Worm (Caenorhabditis elegans) whole organism, mixed stage, embryonic: ENCODE data around the gene Y53G8AM.6.
A peak's percentile ranks its signal among the peaks of the same experiment; 100 is the strongest.

Experiments
- M03D4.4 ChIP-seq: sonication (generic microtip); optimal IDR thresholded peaks from 2 replicates; lab custom pipeline; 2017; ENCODE audit warnings: mild to moderate bottlenecking, missing genetic modification characterization, missing compliant biosample characterization
- bed-3 ChIP-seq: fragments of 200-800 bp; sonication (Bioruptor generic); optimal IDR thresholded peaks from 3 replicates; lab custom pipeline; 2018; ENCODE audit warnings: mild to moderate bottlenecking, missing genetic modification characterization, moderate library complexity, missing compliant biosample characterization
- blmp-1 ChIP-seq: fragments of 150-350 bp; optimal IDR thresholded peaks from 2 replicates; lab custom pipeline; 2014; ENCODE audit warnings: missing biosample characterization, missing genetic modification characterization
- ceh-39 ChIP-seq: fragments of 150-350 bp; optimal IDR thresholded peaks from 2 replicates; lab custom pipeline; 2014; ENCODE audit warnings: missing biosample characterization, missing genetic modification characterization
- ceh-43 ChIP-seq: fragments of 200-800 bp; sonication (Bioruptor generic); optimal IDR thresholded peaks from 2 replicates; lab custom pipeline; 2018; ENCODE audit warnings: mild to moderate bottlenecking, missing genetic modification characterization, moderate library complexity, missing compliant biosample characterization
- ceh-83 ChIP-seq: fragments of 200-800 bp; sonication (Bioruptor generic); optimal IDR thresholded peaks from 2 replicates; lab custom pipeline; 2018; ENCODE audit warnings: mild to moderate bottlenecking, missing genetic modification characterization, missing compliant biosample characterization
- ces-1 ChIP-seq: fragments of 150-350 bp; optimal IDR thresholded peaks from 2 replicates; lab custom pipeline; 2014; ENCODE audit warnings: missing biosample characterization, missing genetic modification reagents, missing genetic modification characterization
- cnd-1 ChIP-seq: fragments of 200-800 bp; sonication (Bioruptor generic); optimal IDR thresholded peaks from 2 replicates; lab custom pipeline; 2018; ENCODE audit warnings: mild to moderate bottlenecking, missing genetic modification characterization, missing compliant biosample characterization
- elt-1 ChIP-seq: sonication (generic microtip); optimal IDR thresholded peaks from 2 replicates; lab custom pipeline; 2017; ENCODE audit warnings: missing genetic modification characterization, mild to moderate bottlenecking, missing compliant biosample characterization, antibody characterized with exemption, moderate library complexity, borderline replicate concordance; ENCODE audit not compliant: insufficient read depth
- flh-1 ChIP-seq: fragments of 200-800 bp; sonication (Bioruptor generic); optimal IDR thresholded peaks from 2 replicates; lab custom pipeline; 2018; ENCODE audit warnings: mild to moderate bottlenecking, missing genetic modification characterization, moderate library complexity, missing compliant biosample characterization
- ham-2 ChIP-seq: fragments of 200-800 bp; sonication (Bioruptor generic); optimal IDR thresholded peaks from 2 replicates; lab custom pipeline; 2018; ENCODE audit warnings: mild to moderate bottlenecking, missing genetic modification characterization, missing compliant biosample characterization
- hlh-1 ChIP-seq: fragments of 150-350 bp; optimal IDR thresholded peaks from 2 replicates; lab custom pipeline; 2014; ENCODE audit warnings: missing biosample characterization, missing genetic modification reagents, missing genetic modification characterization
- lin-13 ChIP-seq: fragments of 150-350 bp; optimal IDR thresholded peaks from 2 replicates; lab custom pipeline; 2014; ENCODE audit warnings: missing biosample characterization, missing genetic modification characterization
- lin-32 ChIP-seq: fragments of 200-800 bp; sonication (Bioruptor generic); optimal IDR thresholded peaks from 2 replicates; lab custom pipeline; 2018; ENCODE audit warnings: mild to moderate bottlenecking, missing genetic modification characterization, missing compliant biosample characterization
- lsy-2 ChIP-seq: fragments of 150-350 bp; optimal IDR thresholded peaks from 2 replicates; lab custom pipeline; 2014; ENCODE audit warnings: missing biosample characterization, missing genetic modification characterization
- mab-5 ChIP-seq: fragments of 150-350 bp; optimal IDR thresholded peaks from 2 replicates; lab custom pipeline; 2014; ENCODE audit warnings: missing biosample characterization, missing genetic modification characterization
- mep-1 ChIP-seq: fragments of 150-350 bp; optimal IDR thresholded peaks from 2 replicates; lab custom pipeline; 2017; ENCODE audit warnings: missing biosample characterization, missing genetic modification reagents, missing genetic modification characterization, inconsistent platforms
- mls-2 ChIP-seq: sonication (generic microtip); optimal IDR thresholded peaks from 2 replicates; lab custom pipeline; 2016; ENCODE audit warnings: mild to moderate bottlenecking, missing genetic modification characterization, moderate library complexity, missing compliant biosample characterization
- nhr-2 ChIP-seq: fragments of 150-350 bp; optimal IDR thresholded peaks from 2 replicates; lab custom pipeline; 2014; ENCODE audit warnings: missing biosample characterization, missing genetic modification characterization
- nhr-28 ChIP-seq: fragments of 150-350 bp; optimal IDR thresholded peaks from 2 replicates; lab custom pipeline; 2014; ENCODE audit warnings: missing biosample characterization, missing genetic modification characterization
- nhr-76 ChIP-seq: sonication (generic microtip); optimal IDR thresholded peaks from 2 replicates; lab custom pipeline; 2017; ENCODE audit warnings: missing biosample characterization, missing genetic modification characterization
- pha-4 ChIP-seq: fragments of 150-350 bp; optimal IDR thresholded peaks from 2 replicates; lab custom pipeline; 2018; ENCODE audit warnings: missing biosample characterization, missing genetic modification reagents, missing genetic modification characterization
- sem-2 ChIP-seq: fragments of 200-800 bp; sonication (Bioruptor generic); optimal IDR thresholded peaks from 2 replicates; lab custom pipeline; 2018; ENCODE audit warnings: mild to moderate bottlenecking, missing genetic modification characterization, missing compliant biosample characterization
- snpc-4 ChIP-seq: fragments of 150-350 bp; optimal IDR thresholded peaks from 2 replicates; lab custom pipeline; 2014; ENCODE audit warnings: missing biosample characterization, missing genetic modification characterization
- tbx-8 ChIP-seq: fragments of 200-800 bp; sonication (Bioruptor generic); optimal IDR thresholded peaks from 2 replicates; lab custom pipeline; 2018; ENCODE audit warnings: mild to moderate bottlenecking, missing genetic modification characterization, moderate library complexity, missing compliant biosample characterization
- unc-120 ChIP-seq: sonication (generic microtip); optimal IDR thresholded peaks from 2 replicates; lab custom pipeline; 2017; ENCODE audit warnings: missing genetic modification characterization, missing compliant biosample characterization; ENCODE audit not compliant: poor library complexity, severe bottlenecking
- unc-39 ChIP-seq: fragments of 150-350 bp; optimal IDR thresholded peaks from 2 replicates; lab custom pipeline; 2014; ENCODE audit warnings: missing biosample characterization, missing genetic modification characterization
- unc-62 ChIP-seq: fragments of 150-350 bp; optimal IDR thresholded peaks from 2 replicates; lab custom pipeline; 2014; ENCODE audit warnings: missing biosample characterization, missing genetic modification reagents, missing genetic modification characterization
- zip-8 ChIP-seq: fragments of 150-350 bp; optimal IDR thresholded peaks from 2 replicates; lab custom pipeline; 2014; ENCODE audit warnings: missing biosample characterization, missing genetic modification characterization
- ztf-11 ChIP-seq: fragments of 150-350 bp; optimal IDR thresholded peaks from 2 replicates; lab custom pipeline; 2014; ENCODE audit warnings: missing biosample characterization, missing genetic modification characterization

Y53G8AM.6 gene

ce11 chrIII:3255023-3255422 is 4.6 kb downstream of the Y53G8AM.6 start:
- TF ChIP-seq bed-3 (GFP tag; lab: Kevin White, UChicago) (no peak), flh-1 (no peak), ces-1 (no peak), cnd-1 (tag; lab: Kevin White, UChicago) (no peak), ceh-83 (GFP tag; lab: Kevin White, UChicago) (no peak), lin-32 (GFP tag; lab: Kevin White, UChicago) (no peak)

- TF ChIP-seq zip-8 (tag; lab: Kevin White, UChicago) = no peak
- no peak for TF ChIP-seq unc-62
- TF ChIP-seq hlh-1 (tag; lab: Kevin White, UChicago) = no peak
- no peak for TF ChIP-seq ztf-11 (tag; lab: Kevin White, UChicago)
- no peak for TF ChIP-seq ceh-39 (tag; lab: Kevin White, UChicago)
- no peak for TF ChIP-seq lin-13 (tag; lab: Kevin White, UChicago)
- no peak for TF ChIP-seq nhr-76 (tag; lab: Kevin White, UChicago)
- TF ChIP-seq elt-1 (tag; lab: Kevin White, UChicago) = no peak
- no peak for TF ChIP-seq ces-1
- no peak for TF ChIP-seq snpc-4 (tag; lab: Kevin White, UChicago)
- no peak for TF ChIP-seq flh-1
- TF ChIP-seq pha-4 (tag; lab: Kevin White, UChicago) = no peak
- TF ChIP-seq mab-5 (tag; lab: Kevin White, UChicago) = no peak
- no peak for TF ChIP-seq lsy-2 (tag; lab: Kevin White, UChicago)
Measured at ce11 chrIII:3253736-3254135, 5.9 kb downstream of the Y53G8AM.6 start.

ce11 chrIII:3253043-3253442 is 6.5 kb downstream of the Y53G8AM.6 start, which contains the start of gene Y53G8AL.3:
TSS of gene Y53G8AL.3 (minus strand) at chrIII:3253143.
- TF ChIP-seq lin-13 (tag; lab: Kevin White, UChicago) (no peak), unc-39 (tag; lab: Kevin White, UChicago) (no peak), elt-1 (tag; lab: Kevin White, UChicago) (no peak), flh-1 (no peak)

ce11 chrIII:3250596-3251112 is 8.9 kb downstream of the Y53G8AM.6 start, which contains the start of gene Y53G8AL.4:
TSS of gene Y53G8AL.4 (minus strand) at chrIII:3250646.
- TF ChIP-seq lin-32 (GFP tag; lab: Kevin White, UChicago) (no peak), zip-8 (tag; lab: Kevin White, UChicago) (peak; percentile 60), mab-5 (tag; lab: Kevin White, UChicago) (no peak)

- TF ChIP-seq tbx-8 (GFP tag; lab: Kevin White, UChicago) (peak; percentile 52), ces-1 (no peak), lsy-2 (tag; lab: Kevin White, UChicago) (no peak), snpc-4 (tag; lab: Kevin White, UChicago) (no peak), mls-2 (tag; lab: Kevin White, UChicago) (peak; percentile 37), ceh-43 (GFP tag; lab: Kevin White, UChicago) (peak; percentile 44), flh-1 (peak; percentile 25)
Measured at ce11 chrIII:3249038-3249420, 10.6 kb downstream of the Y53G8AM.6 start.

- TF ChIP-seq mab-5 (tag; lab: Kevin White, UChicago) (no peak), mep-1 (tag; lab: Kevin White, UChicago) (peak; percentile 2), mls-2 (tag; lab: Kevin White, UChicago) (no peak), ceh-83 (GFP tag; lab: Kevin White, UChicago) (no peak), ces-1 (peak; percentile 53), cnd-1 (tag; lab: Kevin White, UChicago) (no peak), lsy-2 (tag; lab: Kevin White, UChicago) (peak; percentile 94), ham-2 (GFP tag; lab: Kevin White, UChicago) (no peak), pha-4 (tag; lab: Kevin White, UChicago) (peak; percentile 9), hlh-1 (tag; lab: Kevin White, UChicago) (peak; percentile 18), nhr-28 (tag; lab: Kevin White, UChicago) (no peak), nhr-2 (tag; lab: Kevin White, UChicago) (no peak), M03D4.4 (tag; lab: Kevin White, UChicago) (no peak), lin-13 (tag; lab: Kevin White, UChicago) (peak; percentile 65), blmp-1 (no peak), sem-2 (GFP tag; lab: Kevin White, UChicago) (no peak), unc-120 (no peak), nhr-76 (tag; lab: Kevin White, UChicago) (no peak)
Measured at ce11 chrIII:3248307-3249037, 11.1 kb downstream of the Y53G8AM.6 start, which contains the start of gene nduf-9. TSS of gene nduf-9 (minus strand) at chrIII:3248575.
